Worm (Caenorhabditis elegans) whole organism, L2 larva: Measurements from ENCODE around the gene F10D7.4.

Experiments used
- dmd-4 ChIP-seq: sonication (generic microtip); optimal IDR thresholded peaks from 2 replicates; lab custom pipeline; 2017; ENCODE audit warnings: missing biosample characterization, missing genetic modification characterization
- mdl-1 ChIP-seq, 2 experiments: fragments of 150-350 bp in 1 of 2; sonication (generic microtip) in 1 of 2; optimal IDR thresholded peaks; 2 replicates each; lab custom pipeline; 2017; ENCODE audit warnings: missing biosample characterization in 2 of 2, missing genetic modification characterization in 2 of 2
- nhr-12 ChIP-seq: fragments of 150-350 bp; optimal IDR thresholded peaks from 2 replicates; lab custom pipeline; 2014; ENCODE audit warnings: missing biosample characterization, missing genetic modification characterization

DNA sequence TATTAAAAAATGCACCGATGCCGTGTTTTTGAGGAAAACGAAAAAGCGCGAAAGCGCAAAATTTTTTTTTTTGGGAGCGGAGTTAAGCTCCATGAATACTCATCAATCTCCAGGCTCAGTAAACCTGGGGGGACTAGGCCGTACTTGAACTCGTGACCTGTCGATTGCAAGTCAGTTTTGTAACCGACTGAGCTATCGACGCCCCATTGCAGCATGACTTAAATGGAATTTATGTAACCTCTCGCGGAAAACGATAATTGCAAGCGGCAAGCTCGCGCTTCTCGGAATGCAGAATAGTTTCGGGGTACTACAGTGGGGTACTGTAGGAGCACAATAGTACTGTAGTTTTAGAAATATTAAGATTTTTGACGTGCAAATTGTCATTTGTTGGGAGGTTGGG lies 18.6 kb upstream of the F10D7.4 start:
- TF ChIP-seq mdl-1 (tag; optimal IDR thresholded peaks at IDR 0.05; lab: Kevin White, UChicago) (no peak), dmd-4 (tag; lab: Kevin White, UChicago) (no peak), nhr-12 (tag; lab: Kevin White, UChicago) (no peak)
